Fruit fly (Drosophila melanogaster) whole organism, prepupa: ENCODE results near the gene CG3719.

ENCODE experiments used
- CG10631 ChIP-seq: fragments of 200-800 bp; sonication (Bioruptor generic); optimal IDR thresholded peaks from 2 replicates; lab custom pipeline; 2016; ENCODE audit warnings: missing biosample characterization, missing genetic modification characterization
- CG10669 ChIP-seq: fragments of 200-800 bp; sonication (Bioruptor generic); optimal IDR thresholded peaks from 3 replicates; lab custom pipeline; 2018; ENCODE audit warnings: missing biosample characterization, mild to moderate bottlenecking, missing genetic modification characterization, moderate library complexity
- CG11902 ChIP-seq: fragments of 200-800 bp; sonication (Bioruptor generic); optimal IDR thresholded peaks from 3 replicates; lab custom pipeline; 2016; ENCODE audit warnings: missing biosample characterization, missing genetic modification characterization
- CG15336 ChIP-seq: fragments of 200-800 bp; sonication (Bioruptor generic); IDR thresholded peaks from 2 replicates; pipeline ENCODE4 v1.3.6; 2022; ENCODE audit warnings: missing biosample characterization, missing genetic modification characterization
- CG1621 ChIP-seq: fragments of 200-800 bp; sonication (Bioruptor generic); optimal IDR thresholded peaks from 3 replicates; lab custom pipeline; 2018; ENCODE audit warnings: missing biosample characterization, mild to moderate bottlenecking, missing genetic modification characterization
- CG16779 ChIP-seq: fragments of 200-800 bp; sonication (Bioruptor generic); optimal IDR thresholded peaks from 3 replicates; lab custom pipeline; 2017; ENCODE audit warnings: missing biosample characterization, mild to moderate bottlenecking, missing genetic modification characterization
- CG3032 ChIP-seq: fragments of 200-800 bp; optimal IDR thresholded peaks from 2 replicates; lab custom pipeline; 2019; ENCODE audit warnings: missing biosample characterization, mild to moderate bottlenecking, missing genetic modification characterization, moderate library complexity
- CG31627 ChIP-seq: fragments of 200-800 bp; sonication (Bioruptor generic); optimal IDR thresholded peaks from 3 replicates; lab custom pipeline; 2016; ENCODE audit warnings: missing biosample characterization, missing genetic modification characterization
- CG32006 ChIP-seq: fragments of 200-800 bp; sonication (Bioruptor generic); optimal IDR thresholded peaks from 3 replicates; lab custom pipeline; 2017; ENCODE audit warnings: missing biosample characterization, mild to moderate bottlenecking, missing genetic modification characterization
- CG3919 ChIP-seq: fragments of 200-800 bp; sonication (Bioruptor generic); optimal IDR thresholded peaks from 3 replicates; lab custom pipeline; 2016; ENCODE audit warnings: missing biosample characterization, missing genetic modification characterization
- CG4318 ChIP-seq: fragments of 200-800 bp; sonication (Bioruptor generic); optimal IDR thresholded peaks from 3 replicates; lab custom pipeline; 2017; ENCODE audit warnings: missing biosample characterization, mild to moderate bottlenecking, missing genetic modification characterization
- CG6163 ChIP-seq: fragments of 200-800 bp; sonication (Bioruptor generic); IDR thresholded peaks from 3 replicates; pipeline ENCODE4 v1.3.6; 2022; ENCODE audit warnings: missing biosample characterization, missing genetic modification characterization
- CG6276 ChIP-seq: fragments of 200-800 bp; sonication (Bioruptor generic); optimal IDR thresholded peaks from 2 replicates; lab custom pipeline; 2017; ENCODE audit warnings: missing biosample characterization, mild to moderate bottlenecking, missing genetic modification characterization
- CG6808 ChIP-seq: fragments of 200-800 bp; sonication (Bioruptor generic); optimal IDR thresholded peaks from 3 replicates; lab custom pipeline; 2017; ENCODE audit warnings: missing biosample characterization, missing genetic modification characterization, mild to moderate bottlenecking, moderate library complexity, missing genetic modification reagents
- CG6854 ChIP-seq: fragments of 200-800 bp; sonication (Bioruptor generic); optimal IDR thresholded peaks from 2 replicates; lab custom pipeline; 2017; ENCODE audit warnings: missing biosample characterization, mild to moderate bottlenecking, missing genetic modification characterization
- CG7368 ChIP-seq: fragments of 200-800 bp; sonication (Bioruptor generic); optimal IDR thresholded peaks from 3 replicates; lab custom pipeline; 2016; ENCODE audit warnings: missing biosample characterization, missing genetic modification characterization
- CG8119 ChIP-seq: fragments of 200-800 bp; sonication (Bioruptor generic); IDR thresholded peaks from 3 replicates; pipeline ENCODE4 v1.3.6; 2022; ENCODE audit warnings: missing biosample characterization, missing genetic modification characterization
- CG8319 ChIP-seq: fragments of 200-800 bp; sonication (Bioruptor generic); optimal IDR thresholded peaks from 3 replicates; lab custom pipeline; 2016; ENCODE audit warnings: missing biosample characterization, missing genetic modification characterization
- CG8632 ChIP-seq: fragments of 200-800 bp; sonication (Bioruptor generic); optimal IDR thresholded peaks from 3 replicates; lab custom pipeline; 2016; ENCODE audit warnings: missing biosample characterization, missing genetic modification characterization
- CG9139 ChIP-seq: fragments of 200-800 bp; sonication (Bioruptor generic); optimal IDR thresholded peaks from 3 replicates; lab custom pipeline; 2017; ENCODE audit warnings: missing biosample characterization, mild to moderate bottlenecking, missing genetic modification characterization
- Eip75B ChIP-seq: fragments of 200-800 bp; sonication (Bioruptor generic); optimal IDR thresholded peaks from 3 replicates; lab custom pipeline; 2016; ENCODE audit warnings: missing biosample characterization, missing genetic modification characterization
- Eip78C ChIP-seq: fragments of 200-800 bp; sonication (Bioruptor generic); peaks from one replicate; lab custom pipeline; 2016; ENCODE audit warnings: missing biosample characterization, missing genetic modification characterization
- Eip93F ChIP-seq: fragments of 200-800 bp; sonication (Bioruptor generic); optimal IDR thresholded peaks from 2 replicates; lab custom pipeline; 2016; ENCODE audit warnings: missing biosample characterization, mild to moderate bottlenecking, missing genetic modification characterization
- Ets96B ChIP-seq: fragments of 200-800 bp; optimal IDR thresholded peaks from 2 replicates; lab custom pipeline; 2019; ENCODE audit warnings: missing biosample characterization, mild to moderate bottlenecking, missing genetic modification characterization, moderate library complexity
- Gug ChIP-seq: fragments of 200-800 bp; sonication (Bioruptor generic); IDR thresholded peaks from 2 replicates; pipeline ENCODE4 v1.3.6; 2022; ENCODE audit warnings: missing biosample characterization, missing genetic modification characterization
- Hr39 ChIP-seq: fragments of 200-800 bp; sonication (Bioruptor generic); optimal IDR thresholded peaks from 2 replicates; lab custom pipeline; 2016; ENCODE audit warnings: missing biosample characterization, missing genetic modification characterization
- Hr4 ChIP-seq: fragments of 200-800 bp; sonication (Bioruptor generic); optimal IDR thresholded peaks from 3 replicates; lab custom pipeline; 2016; ENCODE audit warnings: missing biosample characterization, missing genetic modification characterization
- OdsH ChIP-seq: fragments of 200-800 bp; sonication (Bioruptor generic); optimal IDR thresholded peaks from 3 replicates; lab custom pipeline; 2016; ENCODE audit warnings: missing biosample characterization, missing genetic modification characterization
- Smox ChIP-seq: fragments of 200-800 bp; sonication (Bioruptor generic); optimal IDR thresholded peaks from 3 replicates; lab custom pipeline; 2016; ENCODE audit warnings: missing biosample characterization, missing genetic modification characterization
- Sox102F ChIP-seq: fragments of 200-800 bp; sonication (Bioruptor generic); optimal IDR thresholded peaks from 2 replicates; lab custom pipeline; 2016; ENCODE audit warnings: missing biosample characterization, mild to moderate bottlenecking, missing genetic modification characterization
- Sox14 ChIP-seq: fragments of 200-800 bp; sonication (Bioruptor generic); optimal IDR thresholded peaks from 3 replicates; lab custom pipeline; 2016; ENCODE audit warnings: missing biosample characterization, missing genetic modification characterization
- Sox15 ChIP-seq: fragments of 200-800 bp; sonication (Bioruptor generic); optimal IDR thresholded peaks from 3 replicates; lab custom pipeline; 2016; ENCODE audit warnings: missing biosample characterization, missing genetic modification characterization
- acj6 ChIP-seq: fragments of 200-800 bp; sonication (Bioruptor generic); optimal IDR thresholded peaks from 3 replicates; lab custom pipeline; 2016; ENCODE audit warnings: missing biosample characterization, missing genetic modification characterization
- cyc ChIP-seq: fragments of 200-800 bp; sonication (Bioruptor generic); optimal IDR thresholded peaks from 3 replicates; lab custom pipeline; 2016; ENCODE audit warnings: missing biosample characterization, missing genetic modification characterization
- dsx ChIP-seq: fragments of 200-800 bp; optimal IDR thresholded peaks from 3 replicates; lab custom pipeline; 2019; ENCODE audit warnings: missing biosample characterization, mild to moderate bottlenecking, missing genetic modification characterization, moderate library complexity; ENCODE audit not compliant: poor library complexity, severe bottlenecking
- eg ChIP-seq: fragments of 200-800 bp; sonication (Bioruptor generic); IDR thresholded peaks from 3 replicates; pipeline ENCODE4 v1.3.6; 2022; ENCODE audit warnings: missing biosample characterization, missing genetic modification characterization
- esn ChIP-seq: fragments of 200-800 bp; sonication (Bioruptor generic); optimal IDR thresholded peaks from 2 replicates; lab custom pipeline; 2016; ENCODE audit warnings: missing biosample characterization, mild to moderate bottlenecking, missing genetic modification characterization, moderate library complexity
- fd59A ChIP-seq: fragments of 200-800 bp; sonication (Bioruptor generic); optimal IDR thresholded peaks from 2 replicates; lab custom pipeline; 2017; ENCODE audit warnings: missing biosample characterization, mild to moderate bottlenecking, missing genetic modification characterization, missing genetic modification reagents
- fkh ChIP-seq: fragments of 200-800 bp; sonication (Bioruptor generic); optimal IDR thresholded peaks from 3 replicates; lab custom pipeline; 2017; ENCODE audit warnings: missing biosample characterization, mild to moderate bottlenecking, missing genetic modification characterization, moderate library complexity
- lz ChIP-seq: fragments of 200-800 bp; sonication (Bioruptor generic); optimal IDR thresholded peaks from 3 replicates; lab custom pipeline; 2016; ENCODE audit warnings: missing biosample characterization, missing genetic modification characterization
- net ChIP-seq: fragments of 200-800 bp; sonication (Bioruptor generic); optimal IDR thresholded peaks from 3 replicates; lab custom pipeline; 2016; ENCODE audit warnings: missing biosample characterization, missing genetic modification characterization
- pdm3 ChIP-seq: fragments of 200-800 bp; sonication (Bioruptor generic); optimal IDR thresholded peaks from 3 replicates; lab custom pipeline; 2016; ENCODE audit warnings: missing biosample characterization, missing genetic modification characterization
- ss ChIP-seq, 2 experiments: fragments of 200-800 bp; sonication (Bioruptor generic); optimal IDR thresholded peaks; 2 replicates in 1 of 2; 3 replicates in 1 of 2; lab custom pipeline; 2017 to 2018; ENCODE audit warnings: mild to moderate bottlenecking in 2 of 2, missing biosample characterization in 2 of 2, missing genetic modification characterization in 2 of 2, moderate library complexity in 1 of 2
- svp ChIP-seq: fragments of 200-800 bp; sonication (Bioruptor generic); peaks from one replicate; lab custom pipeline; 2016; ENCODE audit warnings: missing biosample characterization, missing genetic modification characterization
- vri ChIP-seq: fragments of 200-800 bp; sonication (Bioruptor generic); optimal IDR thresholded peaks from 3 replicates; lab custom pipeline; 2016; ENCODE audit warnings: missing biosample characterization, mild to moderate bottlenecking, missing genetic modification characterization

Gene CG3719

DNA sequence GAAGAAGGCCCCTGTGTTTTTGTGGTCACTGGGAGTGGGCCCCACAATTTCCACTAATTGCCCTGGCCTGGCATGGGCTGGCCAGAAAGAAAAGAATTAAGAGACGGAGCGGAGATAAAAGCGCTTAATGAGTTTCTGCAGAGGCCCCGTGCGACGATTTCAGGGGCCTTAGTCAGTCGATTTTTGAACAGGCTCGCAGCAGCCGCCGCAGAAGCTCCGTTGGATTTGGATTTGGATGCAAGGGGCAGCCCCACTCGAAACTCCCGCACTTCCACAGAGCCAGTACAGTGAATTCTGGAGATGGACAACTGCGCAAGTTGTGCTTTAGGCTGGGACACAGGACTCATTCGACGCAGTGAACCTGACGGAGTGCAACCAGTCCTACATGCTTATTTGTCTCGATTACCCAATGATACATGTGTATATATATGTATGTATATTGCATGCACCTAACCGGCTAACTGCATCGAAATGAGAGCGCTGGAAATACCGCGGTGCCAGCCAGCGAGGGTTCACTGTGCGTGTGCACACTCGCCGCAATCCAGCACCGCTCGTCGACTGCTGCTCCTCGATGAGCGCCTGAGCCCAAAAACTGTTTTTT is 18.3 kb upstream of the CG3719 start (continued):
- TF ChIP-seq CG15336 (peak; percentile 81), CG4318 (GFP tag; lab: Kevin White, UChicago) (no peak), CG10631 (GFP tag; lab: Kevin White, UChicago) (peak; percentile 86), CG10669 (GFP tag; lab: Kevin White, UChicago) (peak; percentile 74), Sox15 (peak; percentile 84), net (peak; percentile 61), esn (peak; percentile 90), Sox102F (GFP tag; lab: Kevin White, UChicago) (peak; percentile 81), Eip93F (GFP tag; lab: Kevin White, UChicago) (peak; percentile 67), Hr39 (GFP tag; lab: Kevin White, UChicago) (peak; percentile 90), CG32006 (GFP tag; lab: Kevin White, UChicago) (peak; percentile 86), Smox (GFP tag; lab: Kevin White, UChicago) (peak; percentile 86), dsx (peak; percentile 62), CG9139 (GFP tag; lab: Kevin White, UChicago) (peak; percentile 47)

DNA sequence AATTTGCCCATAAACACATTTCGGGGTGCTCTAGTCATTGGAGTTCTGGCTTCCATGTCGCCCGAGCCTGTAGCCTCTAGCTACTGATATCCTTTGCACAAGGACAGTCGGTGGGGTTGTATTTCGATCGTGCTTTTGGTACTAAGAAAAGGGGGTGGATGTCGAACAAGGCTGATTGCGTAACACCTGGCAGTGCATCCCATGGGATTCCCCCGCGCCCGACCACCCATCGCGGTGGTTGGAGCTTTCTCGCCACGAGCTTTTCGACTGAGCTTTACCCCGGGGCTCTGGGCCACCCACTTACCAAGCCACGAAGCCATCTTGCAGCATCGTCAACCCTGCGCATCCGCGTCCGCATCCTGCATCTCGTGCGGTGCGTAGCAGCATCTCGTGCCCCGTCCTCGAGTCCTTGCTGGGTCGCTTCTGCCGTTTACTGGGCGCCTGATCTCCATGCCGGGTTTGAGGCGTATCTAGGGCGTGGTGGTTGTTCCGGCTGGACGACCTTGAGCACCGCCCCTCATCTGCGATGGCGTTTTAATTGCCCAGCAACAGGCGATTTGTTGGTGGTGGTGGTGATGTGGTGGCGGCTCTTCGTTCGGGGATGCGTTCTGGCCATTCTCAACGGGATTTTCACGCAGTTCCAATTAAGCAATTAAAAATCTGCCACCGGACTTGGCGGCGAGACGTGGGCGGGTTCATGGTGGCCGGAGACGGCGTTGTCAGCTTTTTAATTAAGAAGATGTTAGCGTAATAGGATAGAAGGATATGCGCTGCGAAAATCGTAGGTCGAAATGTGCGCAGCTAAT is 17.6 kb upstream of the CG3719 start:
- TF ChIP-seq CG11902 (GFP tag; lab: Kevin White, UChicago): no peak
- peak; percentile 18 for TF ChIP-seq Hr39 (GFP tag; lab: Kevin White, UChicago)
- peak in 1 of 2 experiments; percentile 2 for TF ChIP-seq ss (GFP tag; optimal IDR thresholded peaks at IDR 0.05; lab: Kevin White, UChicago)
- TF ChIP-seq vri (GFP tag; lab: Kevin White, UChicago): no peak

DNA sequence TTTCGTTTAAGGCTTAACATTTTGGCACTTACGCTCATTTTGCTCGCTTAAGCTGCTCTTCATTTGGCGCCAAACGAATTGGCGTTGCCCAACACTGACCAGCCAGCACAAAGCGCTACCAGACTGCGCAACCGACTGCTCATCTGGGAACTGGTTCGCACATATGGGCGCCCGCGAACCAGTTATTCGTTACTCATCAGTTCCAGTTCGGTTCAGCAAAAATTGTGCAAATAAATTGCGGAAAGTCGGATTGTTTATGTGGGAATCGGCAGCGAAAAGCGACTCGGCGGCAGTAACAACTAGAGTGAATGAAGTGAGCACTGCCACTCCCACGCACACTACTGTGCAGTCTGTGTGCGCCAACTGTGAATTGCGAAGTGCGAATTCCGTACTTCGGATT is 12.6 kb upstream of the CG3719 start, which contains the start of gene Rilpl:
TSS of gene Rilpl (plus strand) at position 180 of the 400 bp plus-strand sequence.
- TF ChIP-seq lz (GFP tag; lab: Kevin White, UChicago) (peak; percentile 25), CG31627 (GFP tag; lab: Kevin White, UChicago) (no peak), pdm3 (GFP tag; lab: Kevin White, UChicago) (no peak), CG8119 (no peak), fkh (GFP tag; lab: Kevin White, UChicago) (peak; percentile 66), svp (GFP tag; lab: Kevin White, UChicago) (no peak), eg (GFP tag; lab: Robert Waterston, UW) (0 out of 3 replicates have a peak, but pooled peaks have one; percentile 21), CG4318 (GFP tag; lab: Kevin White, UChicago) (no peak), CG8632 (GFP tag; lab: Kevin White, UChicago) (no peak), fd59A (GFP tag; lab: Kevin White, UChicago) (no peak), acj6 (GFP tag; lab: Kevin White, UChicago) (no peak), CG6808 (GFP tag; lab: Kevin White, UChicago) (no peak), ss (GFP tag; optimal IDR thresholded peaks at IDR 0.05; lab: Kevin White, UChicago) (peak; percentile 29 to 45), CG6854 (GFP tag; lab: Kevin White, UChicago) (peak; percentile 40), CG32006 (GFP tag; lab: Kevin White, UChicago) (no peak), CG16779 (no peak), Hr4 (GFP tag; lab: Kevin White, UChicago) (no peak), net (peak; percentile 23), OdsH (GFP tag; lab: Kevin White, UChicago) (no peak), Sox102F (GFP tag; lab: Kevin White, UChicago) (no peak), Eip78C (GFP tag; lab: Kevin White, UChicago) (peak; percentile 7), Ets96B (tag; lab: Kevin White, UChicago) (no peak), Sox14 (GFP tag; lab: Kevin White, UChicago) (peak; percentile 24), esn (peak; percentile 27), Gug (GFP tag; lab: Robert Waterston, UW) (no peak), CG1621 (tag; lab: Kevin White, UChicago) (peak; percentile 63), CG3919 (GFP tag; lab: Kevin White, UChicago) (peak; percentile 30), CG6276 (GFP tag; lab: Kevin White, UChicago) (no peak), Eip75B (GFP tag; lab: Kevin White, UChicago) (peak; percentile 13), CG6163 (GFP tag; lab: Robert Waterston, UW) (no peak), CG3032 (tag; lab: Kevin White, UChicago) (no peak), CG8319 (no peak), cyc (GFP tag; lab: Kevin White, UChicago) (peak; percentile 14), CG7368 (no peak)
- TF ChIP-seq, all 60 proteins: peak for 13
